Fruit fly (Drosophila melanogaster): ENCODE data around the gene CG12655.
"Not testable (repeated sequence)": the region's sequence is repeated elsewhere in the genome, so short reads cannot be mapped to it uniquely, and the experiment has no call there.

DNA sequence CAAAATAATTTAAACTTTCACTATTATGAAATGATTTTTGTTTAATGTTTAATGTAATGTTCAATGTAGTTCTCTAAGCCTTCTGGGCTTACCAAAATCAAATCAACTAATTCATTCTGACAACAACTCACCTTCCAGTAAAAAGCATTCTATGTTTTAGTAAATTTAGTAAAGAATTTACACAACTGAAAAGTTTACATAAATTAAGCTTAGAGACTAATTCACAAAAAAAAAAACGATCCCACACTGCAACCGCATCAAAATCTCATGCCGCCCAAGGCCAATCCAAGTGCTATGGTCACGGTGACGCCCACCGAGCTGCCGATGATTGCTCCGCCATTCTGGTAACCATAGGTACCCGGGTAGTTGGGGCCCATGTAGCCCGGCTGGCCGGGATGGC is 20.3 kb downstream of the CG12655 start, which contains the start of gene CG45491:
- not testable (repeated sequence) for TF ChIP-seq bab1, ovo, CG11617 (GFP tag; optimal IDR thresholded peaks at IDR 0.05)
